Worm (Caenorhabditis elegans) whole organism, L4 larva: ENCODE measurements around the gene pqn-29.

ENCODE experiments used
- F10B5.3 ChIP-seq: sonication (generic microtip); optimal IDR thresholded peaks from 2 replicates; lab custom pipeline; 2016; ENCODE audit warnings: mild to moderate bottlenecking, missing genetic modification characterization, missing compliant biosample characterization
- F26F4.8 ChIP-seq: fragments of 200-800 bp; sonication (Bioruptor generic); conservative IDR thresholded peaks from 2 replicates; pipeline ENCODE4 v1.3.6; 2022; ENCODE audit warnings: missing genetic modification characterization, missing compliant biosample characterization
- F37D6.2 ChIP-seq: sonication (generic microtip); optimal IDR thresholded peaks from 2 replicates; lab custom pipeline; 2016; ENCODE audit warnings: mild to moderate bottlenecking, missing genetic modification characterization, missing compliant biosample characterization
- F44E2.7 ChIP-seq: fragments of 200-800 bp; sonication (Bioruptor generic); IDR thresholded peaks from 2 replicates; pipeline ENCODE4 v2.1.2; 2022; ENCODE audit warnings: missing genetic modification characterization, missing compliant biosample characterization
- T20F7.1 ChIP-seq: fragments of 200-800 bp; sonication (Bioruptor generic); optimal IDR thresholded peaks from 2 replicates; lab custom pipeline; 2018; ENCODE audit warnings: mild to moderate bottlenecking, missing genetic modification characterization, missing compliant biosample characterization
- Y105C5A.15 ChIP-seq: fragments of 200-800 bp; sonication (Bioruptor generic); IDR thresholded peaks from 2 replicates; pipeline ENCODE4 v1.3.6; 2022; ENCODE audit warnings: missing genetic modification characterization, missing compliant biosample characterization
- Y48G9A.11 ChIP-seq: fragments of 200-800 bp; sonication (Bioruptor generic); IDR thresholded peaks from 2 replicates; pipeline ENCODE4 v1.3.6; 2022; ENCODE audit warnings: missing genetic modification reagents, missing genetic modification characterization, missing compliant biosample characterization
- arid-1 ChIP-seq: fragments of 200-800 bp; sonication (Bioruptor generic); conservative IDR thresholded peaks from 2 replicates; pipeline ENCODE4 v1.3.6; 2022; ENCODE audit warnings: missing genetic modification reagents, missing genetic modification characterization, missing compliant biosample characterization
- ceh-28 ChIP-seq: fragments of 150-350 bp; optimal IDR thresholded peaks from 2 replicates; lab custom pipeline; 2014; ENCODE audit warnings: missing biosample characterization, missing genetic modification reagents, missing genetic modification characterization
- ceh-62 ChIP-seq: sonication (generic microtip); optimal IDR thresholded peaks from 2 replicates; lab custom pipeline; 2017; ENCODE audit warnings: missing biosample characterization, missing genetic modification characterization
- cey-2 ChIP-seq: sonication (generic microtip); optimal IDR thresholded peaks from 3 replicates; lab custom pipeline; 2017; ENCODE audit warnings: missing genetic modification characterization, mild to moderate bottlenecking, missing compliant biosample characterization, antibody characterized with exemption, borderline replicate concordance; ENCODE audit not compliant: insufficient read depth
- daf-12 ChIP-seq: fragments of 150-350 bp; optimal IDR thresholded peaks from 2 replicates; lab custom pipeline; 2014; ENCODE audit warnings: missing biosample characterization, missing genetic modification reagents, missing genetic modification characterization
- daf-16 ChIP-seq, 3 experiments: sonication (generic microtip); optimal IDR thresholded peaks; 2 replicates each; lab custom pipeline; 2016 to 2017; ENCODE audit warnings: missing genetic modification characterization in 3 of 3, missing genetic modification reagents in 3 of 3, mild to moderate bottlenecking in 2 of 3, missing compliant biosample characterization in 2 of 3, missing biosample characterization in 1 of 3, moderate library complexity in 1 of 3
- daf-19 ChIP-seq: fragments of 200-800 bp; sonication (Bioruptor generic); conservative IDR thresholded peaks from 2 replicates; pipeline ENCODE4 v1.3.6; 2022; ENCODE audit warnings: missing genetic modification characterization, missing compliant biosample characterization
- dmd-8 ChIP-seq: fragments of 200-800 bp; sonication (Bioruptor generic); IDR thresholded peaks from 2 replicates; pipeline ENCODE4 v1.3.6; 2022; ENCODE audit warnings: missing genetic modification characterization, missing compliant biosample characterization
- dmd-9 ChIP-seq: fragments of 200-800 bp; sonication (Bioruptor generic); IDR thresholded peaks from 2 replicates; pipeline ENCODE4 v1.3.6; 2022; ENCODE audit warnings: missing genetic modification reagents, missing genetic modification characterization, missing compliant biosample characterization
- fos-1 ChIP-seq: fragments of 150-350 bp; optimal IDR thresholded peaks from 2 replicates; lab custom pipeline; 2014; ENCODE audit warnings: missing biosample characterization, missing genetic modification characterization
- hlh-11 ChIP-seq: fragments of 200-800 bp; sonication (Bioruptor generic); optimal IDR thresholded peaks from 2 replicates; lab custom pipeline; 2018; ENCODE audit warnings: mild to moderate bottlenecking, missing genetic modification characterization, missing compliant biosample characterization
- hlh-30 ChIP-seq: sonication (generic microtip); optimal IDR thresholded peaks from 2 replicates; lab custom pipeline; 2017; ENCODE audit warnings: antibody characterized with exemption, mild to moderate bottlenecking, missing genetic modification characterization, missing compliant biosample characterization; ENCODE audit not compliant: insufficient read depth
- lim-7 ChIP-seq: fragments of 200-800 bp; sonication (Bioruptor generic); IDR thresholded peaks from 2 replicates; pipeline ENCODE4 v1.3.6; 2022; ENCODE audit warnings: missing genetic modification characterization, missing compliant biosample characterization
- lin-1 ChIP-seq: fragments of 200-800 bp; sonication (Bioruptor generic); IDR thresholded peaks from 2 replicates; pipeline ENCODE4 v1.3.6; 2022; ENCODE audit warnings: missing genetic modification reagents, missing genetic modification characterization, missing compliant biosample characterization
- lin-13 ChIP-seq: fragments of 150-350 bp; optimal IDR thresholded peaks from 2 replicates; lab custom pipeline; 2014; ENCODE audit warnings: missing biosample characterization, missing genetic modification reagents, missing genetic modification characterization
- lin-38 ChIP-seq: fragments of 200-800 bp; sonication (Bioruptor generic); IDR thresholded peaks from 2 replicates; pipeline ENCODE4 v1.3.6; 2022; ENCODE audit warnings: missing genetic modification reagents, missing genetic modification characterization, missing compliant biosample characterization
- madf-5 ChIP-seq, 2 experiments: fragments of 200-800 bp; sonication (Bioruptor generic); IDR thresholded peaks; 2 replicates each; pipeline ENCODE4 v1.3.6; 2022; ENCODE audit warnings: missing compliant biosample characterization in 2 of 2, missing genetic modification characterization in 2 of 2
- madf-9 ChIP-seq: fragments of 200-800 bp; sonication (Bioruptor generic); conservative IDR thresholded peaks from 2 replicates; pipeline ENCODE4 v1.3.6; 2022; ENCODE audit warnings: missing genetic modification reagents, missing genetic modification characterization, missing compliant biosample characterization
- mdl-1 ChIP-seq, 2 experiments: fragments of 150-350 bp in 1 of 2; sonication (generic microtip) in 1 of 2; optimal IDR thresholded peaks; 2 replicates each; lab custom pipeline; 2014 to 2017; ENCODE audit warnings: missing biosample characterization in 2 of 2, missing genetic modification characterization in 2 of 2
- nhr-11 ChIP-seq: fragments of 150-350 bp; optimal IDR thresholded peaks from 2 replicates; lab custom pipeline; 2014; ENCODE audit warnings: missing biosample characterization, missing genetic modification characterization
- nhr-237 ChIP-seq: sonication (generic microtip); optimal IDR thresholded peaks from 2 replicates; lab custom pipeline; 2017; ENCODE audit warnings: missing biosample characterization, missing genetic modification characterization
- nhr-25 ChIP-seq: sonication (generic microtip); optimal IDR thresholded peaks from 2 replicates; lab custom pipeline; 2017; ENCODE audit warnings: missing genetic modification characterization, mild to moderate bottlenecking, missing compliant biosample characterization, antibody characterized with exemption, moderate library complexity, borderline replicate concordance; ENCODE audit not compliant: insufficient read depth
- nhr-28 ChIP-seq: fragments of 150-350 bp; optimal IDR thresholded peaks from 2 replicates; lab custom pipeline; 2014; ENCODE audit warnings: missing biosample characterization, missing genetic modification characterization
- nhr-6 ChIP-seq: fragments of 150-350 bp; optimal IDR thresholded peaks from 2 replicates; lab custom pipeline; 2014; ENCODE audit warnings: missing biosample characterization, missing genetic modification characterization
- nhr-77 ChIP-seq: fragments of 150-350 bp; optimal IDR thresholded peaks from 2 replicates; lab custom pipeline; 2014; ENCODE audit warnings: missing biosample characterization, missing genetic modification characterization
- pha-4 ChIP-seq, 2 experiments: fragments of 150-350 bp in 1 of 2; fragments of 200-800 bp in 1 of 2; sonication (Bioruptor generic) in 1 of 2; IDR thresholded peaks in 1 of 2; optimal IDR thresholded peaks in 1 of 2; 2 replicates each; pipeline versions ENCODE4 v1.3.6 to Lab custom; 2014 to 2022; ENCODE audit warnings: missing genetic modification characterization in 2 of 2, missing genetic modification reagents in 2 of 2, missing biosample characterization in 1 of 2, missing compliant biosample characterization in 1 of 2
- php-3 ChIP-seq: fragments of 200-800 bp; sonication (Bioruptor generic); IDR thresholded peaks from 2 replicates; pipeline ENCODE4 v1.3.6; 2022; ENCODE audit warnings: missing genetic modification reagents, missing genetic modification characterization, missing compliant biosample characterization
- pqm-1 ChIP-seq: sonication (generic microtip); optimal IDR thresholded peaks from 2 replicates; lab custom pipeline; 2017; ENCODE audit warnings: missing biosample characterization, missing genetic modification characterization
- sdz-12 ChIP-seq: fragments of 200-800 bp; sonication (Bioruptor generic); optimal IDR thresholded peaks from 2 replicates; lab custom pipeline; 2018; ENCODE audit warnings: mild to moderate bottlenecking, missing genetic modification characterization, missing compliant biosample characterization
- skn-1 ChIP-seq: fragments of 150-350 bp; optimal IDR thresholded peaks from 2 replicates; lab custom pipeline; 2014; ENCODE audit warnings: missing biosample characterization, missing genetic modification characterization
- snpc-1.2 ChIP-seq: fragments of 200-800 bp; sonication (Bioruptor generic); IDR thresholded peaks from 2 replicates; pipeline ENCODE4 v1.3.6; 2022; ENCODE audit warnings: missing genetic modification reagents, missing genetic modification characterization, missing compliant biosample characterization
- spr-1 ChIP-seq: sonication (generic microtip); optimal IDR thresholded peaks from 2 replicates; lab custom pipeline; 2016; ENCODE audit warnings: mild to moderate bottlenecking, missing genetic modification characterization, missing compliant biosample characterization
- spr-3 ChIP-seq: fragments of 200-800 bp; sonication (Bioruptor generic); optimal IDR thresholded peaks from 2 replicates; lab custom pipeline; 2018; ENCODE audit warnings: mild to moderate bottlenecking, missing genetic modification characterization, missing compliant biosample characterization
- tag-97 ChIP-seq: fragments of 200-800 bp; sonication (Bioruptor generic); IDR thresholded peaks from 2 replicates; pipeline ENCODE4 v1.3.6; 2022; ENCODE audit warnings: missing genetic modification characterization, missing compliant biosample characterization
- unc-130 ChIP-seq: sonication (generic microtip); optimal IDR thresholded peaks from 2 replicates; lab custom pipeline; 2016; ENCODE audit warnings: missing genetic modification reagents, missing genetic modification characterization, missing compliant biosample characterization
- unc-62 ChIP-seq, 3 experiments: fragments of 150-350 bp in 1 of 3; sonication (generic microtip); optimal IDR thresholded peaks in 2 of 3; peaks in 1 of 3; 1 replicate in 1 of 3; 2 replicates in 2 of 3; lab custom pipeline; 2014 to 2017; ENCODE audit warnings: missing biosample characterization in 3 of 3, missing genetic modification characterization in 3 of 3, missing genetic modification reagents in 3 of 3, missing genotype in 1 of 3
- zag-1 ChIP-seq: fragments of 150-350 bp; optimal IDR thresholded peaks from 2 replicates; lab custom pipeline; 2014; ENCODE audit warnings: missing biosample characterization, missing genetic modification characterization
- zfp-2 ChIP-seq: sonication (generic microtip); optimal IDR thresholded peaks from 2 replicates; lab custom pipeline; 2016; ENCODE audit warnings: mild to moderate bottlenecking, missing genetic modification characterization, missing compliant biosample characterization

Gene pqn-29

ce11 chrIII:4649811-4650544 lies 3.8 kb upstream of the pqn-29 start, which contains the start of gene ppm-2 (continued):
- TF ChIP-seq tag-97 (GFP tag; lab: Robert Waterston, UW) (no peak), snpc-1.2 (GFP tag; lab: Robert Waterston, UW) (peak; percentile 46; the same call in 1 of the 2 replicates), nhr-6 (tag; lab: Kevin White, UChicago) (no peak), zag-1 (no peak), F10B5.3 (tag; lab: Kevin White, UChicago) (no peak), madf-9 (GFP tag; lab: Robert Waterston, UW) (0 out of 2 replicates have a peak, but pooled peaks have one; percentile 14), ceh-62 (tag; lab: Kevin White, UChicago) (no peak), hlh-30 (peak; percentile 73), zfp-2 (tag; lab: Kevin White, UChicago) (no peak), unc-130 (GFP tag; lab: Kevin White, UChicago) (peak; percentile 27)
- TF ChIP-seq, all 104 proteins: peak for 18

ce11 chrIII:4649363-4649768 lies 3.2 kb upstream of the pqn-29 start:
- TF ChIP-seq nhr-25 (peak; percentile 77), madf-5 (GFP tag; IDR thresholded peaks at IDR 0.05; lab: Robert Waterston, UW) (no peak), skn-1 (tag; lab: Kevin White, UChicago) (no peak), pqm-1 (tag; lab: Kevin White, UChicago) (peak; percentile 39), unc-62 (GFP tag; optimal IDR thresholded peaks at IDR 0.05 in 1 of 2; lab: Kevin White, UChicago) (peak in 1 of 2 experiments; percentile 99), unc-62 (tag; optimal IDR thresholded peaks at IDR 0.05; lab: Kevin White, UChicago) (no peak), lin-13 (peak; percentile 91), pha-4 (GFP tag; IDR thresholded peaks at IDR 0.05; lab: Robert Waterston, UW) (peak; percentile 75), pha-4 (tag; optimal IDR thresholded peaks at IDR 0.05; lab: Kevin White, UChicago) (peak; percentile 21), lin-1 (peak; percentile 88), ceh-62 (tag; lab: Kevin White, UChicago) (no peak), spr-3 (GFP tag; lab: Kevin White, UChicago) (no peak), nhr-77 (tag; lab: Kevin White, UChicago) (peak; percentile 97), nhr-28 (peak; percentile 97), daf-16 (GFP tag; optimal IDR thresholded peaks at IDR 0.05; lab: Kevin White, UChicago) (peak; percentile 54 to 75), daf-16 (tag; optimal IDR thresholded peaks at IDR 0.05; lab: Kevin White, UChicago) (peak; percentile 77), unc-130 (GFP tag; lab: Kevin White, UChicago) (no peak), dmd-9 (GFP tag; lab: Robert Waterston, UW) (peak; percentile 47; the same call in 1 of the 2 replicates), F26F4.8 (no peak), dmd-8 (no peak), daf-12 (tag; lab: Kevin White, UChicago) (no peak), madf-9 (GFP tag; lab: Robert Waterston, UW) (peak; percentile 87), sdz-12 (no peak), php-3 (GFP tag; lab: Robert Waterston, UW) (peak; percentile 61; the same call in 1 of the 2 replicates), spr-1 (tag; lab: Kevin White, UChicago) (peak; percentile 78), Y48G9A.11 (GFP tag; lab: Robert Waterston, UW) (no peak), ceh-28 (tag; lab: Kevin White, UChicago) (peak; percentile 72), mdl-1 (tag; optimal IDR thresholded peaks at IDR 0.05; lab: Kevin White, UChicago) (peak; percentile 100), lim-7 (GFP tag; lab: Robert Waterston, UW) (no peak), F44E2.7 (no peak), cey-2 (tag; lab: Kevin White, UChicago) (peak; percentile 16), nhr-11 (tag; lab: Kevin White, UChicago) (peak; percentile 96), hlh-11 (tag; lab: Kevin White, UChicago) (peak; percentile 100), fos-1 (tag; lab: Kevin White, UChicago) (no peak), arid-1 (GFP tag; lab: Robert Waterston, UW) (peak; percentile 15; the same call in 1 of the 2 replicates), nhr-237 (tag; lab: Kevin White, UChicago) (peak; percentile 2), daf-19 (GFP tag; lab: Robert Waterston, UW) (0 out of 2 replicates have a peak, but pooled peaks have one; percentile 39), zfp-2 (tag; lab: Kevin White, UChicago) (peak; percentile 48), lin-38 (peak; percentile 90), Y105C5A.15 (GFP tag; lab: Robert Waterston, UW) (peak; percentile 76; the same call in 1 of the 2 replicates), F37D6.2 (peak; percentile 77), T20F7.1 (GFP tag; lab: Kevin White, UChicago) (peak; percentile 86)
